Worm (Caenorhabditis elegans): Measurements from ENCODE around the gene T10H9.8.

T10H9.8 gene

DNA sequence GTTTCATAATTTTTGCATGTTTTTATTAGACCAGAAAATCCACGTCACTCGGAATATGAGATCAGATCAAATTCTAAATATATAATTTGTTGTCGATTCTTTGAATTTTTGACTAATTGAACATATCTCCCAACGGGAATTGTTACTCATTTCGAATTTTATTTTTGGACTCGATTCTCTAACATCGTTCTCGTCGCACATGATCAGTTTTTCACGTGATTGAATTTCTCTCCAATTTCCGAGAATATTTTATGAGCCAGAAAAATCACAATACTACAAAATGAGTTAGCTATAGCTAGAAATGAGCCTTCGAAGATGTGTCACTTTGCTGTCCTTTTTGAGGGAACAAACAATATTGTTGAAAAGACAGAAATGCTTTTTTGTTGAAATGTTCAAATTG is 21.4 kb upstream of the T10H9.8 start:
- peak; percentile 70 for TF ChIP-seq nhr-11 (tag; optimal IDR thresholded peaks at IDR 0.05)
- TF ChIP-seq nhr-237 (tag; optimal IDR thresholded peaks at IDR 0.05), result no peak
- TF ChIP-seq fos-1 (tag; optimal IDR thresholded peaks at IDR 0.05), result no peak
- TF ChIP-seq ceh-82 (tag; optimal IDR thresholded peaks at IDR 0.05), result no peak
- peak; percentile 13 for TF ChIP-seq fkh-10 (GFP tag; optimal IDR thresholded peaks at IDR 0.05)
- no peak for TF ChIP-seq ceh-16 (tag; optimal IDR thresholded peaks at IDR 0.05)

DNA sequence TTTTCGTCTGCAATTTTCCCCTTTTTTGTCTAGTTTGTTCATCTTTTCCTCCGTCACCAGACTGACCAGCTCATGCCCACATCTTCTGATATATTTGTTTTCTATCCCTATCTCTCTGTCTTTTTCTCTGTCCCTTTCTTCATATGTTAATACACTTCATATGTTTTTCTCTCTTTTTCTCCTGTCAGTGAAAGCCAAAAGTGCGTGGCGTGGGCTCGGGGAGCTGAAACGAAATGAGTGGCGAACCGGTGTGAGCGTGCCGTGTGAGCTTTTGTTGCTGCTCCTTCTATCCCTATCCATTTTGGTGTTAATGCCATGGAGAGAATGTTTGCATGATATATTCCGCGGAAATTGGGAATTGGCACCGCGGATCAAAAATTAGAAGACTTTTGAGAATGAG is 20.3 kb upstream of the T10H9.8 start:
- TF ChIP-seq mdl-1 (tag; optimal IDR thresholded peaks at IDR 0.05) (no peak), jun-1 (tag; optimal IDR thresholded peaks at IDR 0.05) (no peak), ceh-9 (tag; optimal IDR thresholded peaks at IDR 0.05) (no peak), fkh-2 (tag; optimal IDR thresholded peaks at IDR 0.05) (no peak), ceh-82 (tag; optimal IDR thresholded peaks at IDR 0.05) (no peak), ceh-16 (tag; optimal IDR thresholded peaks at IDR 0.05) (no peak), elt-3 (tag; optimal IDR thresholded peaks at IDR 0.05) (no peak), sea-2 (GFP tag; optimal IDR thresholded peaks at IDR 0.05) (no peak), pqm-1 (tag; optimal IDR thresholded peaks at IDR 0.05) (no peak), elt-1 (tag; optimal IDR thresholded peaks at IDR 0.05) (no peak), nhr-43 (tag; optimal IDR thresholded peaks at IDR 0.05; ENCODE audit: poor library complexity, severe bottlenecking) (no peak), ztf-4 (tag; optimal IDR thresholded peaks at IDR 0.05) (no peak), nhr-12 (tag; optimal IDR thresholded peaks at IDR 0.05) (no peak), nhr-77 (tag; optimal IDR thresholded peaks at IDR 0.05) (no peak), egl-27 (tag; optimal IDR thresholded peaks at IDR 0.05) (no peak), aly-2 (tag; optimal IDR thresholded peaks at IDR 0.05) (no peak), nfya-1 (tag; optimal IDR thresholded peaks at IDR 0.05; ENCODE audit: insufficient read depth) (no peak)

DNA sequence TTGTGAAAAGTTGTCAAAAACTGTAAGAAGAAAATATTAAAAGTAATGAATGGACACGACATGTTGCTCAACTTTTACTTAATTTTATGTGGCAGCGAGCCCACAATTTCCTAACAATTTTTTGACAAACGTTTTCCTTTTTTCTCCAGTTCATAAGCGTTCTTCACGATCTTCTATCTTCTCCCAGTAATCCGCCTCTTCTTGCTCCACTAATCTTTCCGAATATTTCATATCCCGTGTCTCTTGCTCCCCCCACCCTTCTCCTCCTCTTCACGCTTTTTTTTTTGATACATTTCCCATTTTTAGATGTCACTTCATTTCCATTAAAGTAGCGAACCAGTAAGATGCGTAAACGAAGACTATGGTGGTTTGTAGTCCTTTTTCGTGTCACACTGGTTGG is 19.2 kb upstream of the T10H9.8 start, which contains the start of gene scd-2:
Gene scd-2, plus strand, starts transcription at position 301 of the 400 bp plus-strand sequence.
- TF ChIP-seq elt-2 (tag; optimal IDR thresholded peaks at IDR 0.05), result no peak
- no peak for TF ChIP-seq elt-1 (tag; optimal IDR thresholded peaks at IDR 0.05)
- TF ChIP-seq nhr-237 (tag; optimal IDR thresholded peaks at IDR 0.05), result no peak
- TF ChIP-seq jun-1 (tag; optimal IDR thresholded peaks at IDR 0.05), result no peak
- no peak for TF ChIP-seq ztf-11 (tag; optimal IDR thresholded peaks at IDR 0.05)
- no peak for TF ChIP-seq elt-3 (tag; optimal IDR thresholded peaks at IDR 0.05)
- TF ChIP-seq ZK546.5 (tag; optimal IDR thresholded peaks at IDR 0.05), result no peak
- TF ChIP-seq daf-12 (tag; optimal IDR thresholded peaks at IDR 0.05), result no peak
- TF ChIP-seq nhr-23 (tag; optimal IDR thresholded peaks at IDR 0.05), result no peak
- TF ChIP-seq mml-1 (tag; optimal IDR thresholded peaks at IDR 0.05), result no peak
- TF ChIP-seq unc-39 (tag; optimal IDR thresholded peaks at IDR 0.05), result no peak
- TF ChIP-seq aly-2 (tag; optimal IDR thresholded peaks at IDR 0.05), result no peak

DNA sequence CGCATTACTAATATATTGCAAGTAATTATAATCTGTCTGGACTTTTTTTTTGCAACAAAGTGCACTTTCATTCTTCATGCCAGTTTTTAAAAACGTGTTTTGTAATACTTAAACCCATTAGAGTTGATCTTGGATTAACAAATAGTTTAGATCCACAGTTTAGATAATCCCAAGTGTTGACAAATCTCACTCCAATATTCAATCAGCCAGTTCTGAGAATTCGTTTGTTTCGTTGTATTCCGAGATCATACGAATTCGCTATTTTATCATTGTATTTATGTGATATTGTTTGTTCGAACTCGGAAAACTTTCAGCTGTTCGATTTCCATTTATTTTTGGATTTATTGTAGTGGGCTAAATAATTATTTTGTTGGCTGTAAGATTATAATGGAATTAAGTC is 6.3 kb upstream of the T10H9.8 start:
- TF ChIP-seq ceh-16 (tag; optimal IDR thresholded peaks at IDR 0.05) (no peak), daf-12 (tag; optimal IDR thresholded peaks at IDR 0.05) (no peak)

DNA sequence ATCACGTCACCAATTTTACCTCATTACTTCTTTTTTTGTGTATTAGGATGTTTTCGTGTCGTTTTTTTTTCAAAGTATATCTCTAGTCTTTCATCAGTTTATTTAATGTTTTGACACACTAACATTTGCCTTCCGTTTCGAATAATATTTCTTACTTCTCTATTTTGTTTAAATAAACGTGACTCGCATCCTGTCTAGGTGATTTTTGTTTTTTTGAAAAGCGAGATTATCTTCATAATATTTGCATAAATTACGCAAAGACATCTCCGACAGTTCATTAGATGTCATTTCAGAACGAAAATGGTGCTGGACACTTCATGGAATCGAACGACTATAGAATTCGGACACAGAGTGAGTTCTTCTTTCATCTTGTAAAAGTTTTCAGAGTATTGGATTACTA is 2.8 kb upstream of the T10H9.8 start, which contains the start of gene T10H9.1:
Gene T10H9.1, plus strand, starts transcription at position 301 of the 400 bp plus-strand sequence.
- TF ChIP-seq nhr-25 (tag; optimal IDR thresholded peaks at IDR 0.05) (no peak), nhr-237 (tag; optimal IDR thresholded peaks at IDR 0.05) (no peak), fkh-2 (tag; optimal IDR thresholded peaks at IDR 0.05) (no peak), snpc-4 (tag; optimal IDR thresholded peaks at IDR 0.05) (no peak), fos-1 (tag; optimal IDR thresholded peaks at IDR 0.05) (no peak), hmg-11 (tag; optimal IDR thresholded peaks at IDR 0.05) (no peak), nhr-76 (tag; optimal IDR thresholded peaks at IDR 0.05) (no peak)

DNA sequence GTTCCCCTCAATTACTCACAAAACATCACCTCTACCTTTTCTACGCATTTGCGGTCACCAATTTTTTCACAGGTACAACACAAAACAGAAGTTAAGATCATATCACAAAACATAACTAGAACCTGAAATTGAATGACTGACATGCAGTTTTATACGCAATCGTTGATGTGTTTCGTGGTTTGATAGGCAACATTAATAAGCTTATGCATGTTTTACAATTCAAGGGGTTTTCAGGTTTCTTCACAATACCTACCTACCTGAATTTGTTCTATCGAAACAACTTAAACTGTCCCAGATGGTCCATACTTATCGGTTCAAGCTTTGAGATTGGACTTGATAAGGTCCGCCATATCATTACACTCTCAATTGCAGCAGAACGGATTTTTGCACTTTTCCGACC is 1.6 kb upstream of the T10H9.8 start:
- TF ChIP-seq egl-5 (tag; optimal IDR thresholded peaks at IDR 0.05) (no peak), ZK546.5 (tag; optimal IDR thresholded peaks at IDR 0.05) (no peak), fkh-10 (GFP tag; optimal IDR thresholded peaks at IDR 0.05) (no peak), fkh-2 (tag; optimal IDR thresholded peaks at IDR 0.05) (no peak), nhr-11 (tag; optimal IDR thresholded peaks at IDR 0.05) (no peak), nhr-67 (tag; optimal IDR thresholded peaks at IDR 0.05) (no peak), nhr-12 (tag; optimal IDR thresholded peaks at IDR 0.05) (no peak), R02D3.7 (tag; optimal IDR thresholded peaks at IDR 0.05) (no peak), ceh-28 (tag; optimal IDR thresholded peaks at IDR 0.05) (no peak), ceh-16 (tag; optimal IDR thresholded peaks at IDR 0.05) (no peak), mdl-1 (tag; optimal IDR thresholded peaks at IDR 0.05) (no peak), pha-4 (tag; optimal IDR thresholded peaks at IDR 0.05) (no peak), ceh-82 (tag; optimal IDR thresholded peaks at IDR 0.05) (no peak)

Measured in whole organism, L3 larva.